Worm (Caenorhabditis elegans) whole organism, L4 larva: ENCODE measurements around the gene F26G1.9.

Experiments used
- F10B5.3 ChIP-seq: sonication (generic microtip); optimal IDR thresholded peaks from 2 replicates; lab custom pipeline; 2016; ENCODE audit warnings: mild to moderate bottlenecking, missing genetic modification characterization, missing compliant biosample characterization
- Y48G9A.11 ChIP-seq: fragments of 200-800 bp; sonication (Bioruptor generic); IDR thresholded peaks from 2 replicates; pipeline ENCODE4 v1.3.6; 2022; ENCODE audit warnings: missing genetic modification reagents, missing genetic modification characterization, missing compliant biosample characterization
- aha-1 ChIP-seq: fragments of 150-350 bp; peaks from one replicate; lab custom pipeline; 2014; ENCODE audit warnings: missing biosample characterization, missing genetic modification characterization
- ceh-20 ChIP-seq: fragments of 200-800 bp; sonication (Bioruptor generic); IDR thresholded peaks from 2 replicates; pipeline ENCODE4 v1.3.6; 2022; ENCODE audit warnings: missing genetic modification reagents, missing genetic modification characterization, missing compliant biosample characterization
- daf-19 ChIP-seq: fragments of 200-800 bp; sonication (Bioruptor generic); conservative IDR thresholded peaks from 2 replicates; pipeline ENCODE4 v1.3.6; 2022; ENCODE audit warnings: missing genetic modification characterization, missing compliant biosample characterization
- dmd-6 ChIP-seq: fragments of 200-800 bp; sonication (Bioruptor generic); IDR thresholded peaks from 2 replicates; pipeline ENCODE4 v1.3.6; 2022; ENCODE audit warnings: missing genetic modification reagents, missing genetic modification characterization, missing compliant biosample characterization
- dpl-1 ChIP-seq: fragments of 150-350 bp; optimal IDR thresholded peaks from 2 replicates; lab custom pipeline; 2014; ENCODE audit warnings: missing biosample characterization, missing genetic modification reagents, missing genetic modification characterization
- dve-1 ChIP-seq: sonication (generic microtip); optimal IDR thresholded peaks from 2 replicates; lab custom pipeline; 2017; ENCODE audit warnings: antibody characterized with exemption, mild to moderate bottlenecking, missing genetic modification characterization, missing compliant biosample characterization; ENCODE audit not compliant: insufficient read depth
- egl-43 ChIP-seq: fragments of 200-800 bp; sonication (Bioruptor generic); IDR thresholded peaks from 2 replicates; pipeline ENCODE4 v1.3.6; 2022; ENCODE audit warnings: missing genetic modification reagents, missing genetic modification characterization, missing compliant biosample characterization
- fkh-10 ChIP-seq: fragments of 150-350 bp; optimal IDR thresholded peaks from 2 replicates; lab custom pipeline; 2014; ENCODE audit warnings: missing biosample characterization, missing genetic modification reagents, missing genetic modification characterization
- hlh-11 ChIP-seq: fragments of 200-800 bp; sonication (Bioruptor generic); optimal IDR thresholded peaks from 2 replicates; lab custom pipeline; 2018; ENCODE audit warnings: mild to moderate bottlenecking, missing genetic modification characterization, missing compliant biosample characterization
- hlh-30 ChIP-seq: sonication (generic microtip); optimal IDR thresholded peaks from 2 replicates; lab custom pipeline; 2017; ENCODE audit warnings: antibody characterized with exemption, mild to moderate bottlenecking, missing genetic modification characterization, missing compliant biosample characterization; ENCODE audit not compliant: insufficient read depth
- hmg-1.1 ChIP-seq: fragments of 200-800 bp; sonication (Bioruptor generic); IDR thresholded peaks from 2 replicates; pipeline ENCODE4 v1.3.6; 2022; ENCODE audit warnings: missing genetic modification reagents, missing genetic modification characterization, missing compliant biosample characterization
- lim-7 ChIP-seq: fragments of 200-800 bp; sonication (Bioruptor generic); IDR thresholded peaks from 2 replicates; pipeline ENCODE4 v1.3.6; 2022; ENCODE audit warnings: missing genetic modification characterization, missing compliant biosample characterization
- lin-1 ChIP-seq: fragments of 200-800 bp; sonication (Bioruptor generic); IDR thresholded peaks from 2 replicates; pipeline ENCODE4 v1.3.6; 2022; ENCODE audit warnings: missing genetic modification reagents, missing genetic modification characterization, missing compliant biosample characterization
- lin-39 ChIP-seq: fragments of 150-350 bp; optimal IDR thresholded peaks from 2 replicates; lab custom pipeline; 2014; ENCODE audit warnings: missing biosample characterization, missing genetic modification reagents, missing genetic modification characterization
- lsy-2 ChIP-seq, 2 experiments: fragments of 150-350 bp in 1 of 2; sonication (generic microtip) in 1 of 2; optimal IDR thresholded peaks; 2 replicates each; lab custom pipeline; 2014 to 2017; ENCODE audit warnings: missing biosample characterization in 2 of 2, missing genetic modification characterization in 2 of 2
- madf-5 ChIP-seq, 2 experiments: fragments of 200-800 bp; sonication (Bioruptor generic); IDR thresholded peaks; 2 replicates each; pipeline ENCODE4 v1.3.6; 2022; ENCODE audit warnings: missing compliant biosample characterization in 2 of 2, missing genetic modification characterization in 2 of 2
- mxl-2 ChIP-seq: fragments of 200-800 bp; sonication (Bioruptor generic); conservative IDR thresholded peaks from 2 replicates; pipeline ENCODE4 v1.3.6; 2022; ENCODE audit warnings: missing genetic modification reagents, missing genetic modification characterization, missing compliant biosample characterization
- nhr-28 ChIP-seq: fragments of 150-350 bp; optimal IDR thresholded peaks from 2 replicates; lab custom pipeline; 2014; ENCODE audit warnings: missing biosample characterization, missing genetic modification characterization
- nhr-42 ChIP-seq: fragments of 200-800 bp; sonication (Bioruptor generic); IDR thresholded peaks from 2 replicates; pipeline ENCODE4 v1.3.6; 2022; ENCODE audit warnings: missing genetic modification characterization, missing compliant biosample characterization
- nhr-76 ChIP-seq: fragments of 150-350 bp; optimal IDR thresholded peaks from 2 replicates; lab custom pipeline; 2014; ENCODE audit warnings: missing biosample characterization, missing genetic modification characterization
- nhr-77 ChIP-seq: fragments of 150-350 bp; optimal IDR thresholded peaks from 2 replicates; lab custom pipeline; 2014; ENCODE audit warnings: missing biosample characterization, missing genetic modification characterization
- php-3 ChIP-seq: fragments of 200-800 bp; sonication (Bioruptor generic); IDR thresholded peaks from 2 replicates; pipeline ENCODE4 v1.3.6; 2022; ENCODE audit warnings: missing genetic modification reagents, missing genetic modification characterization, missing compliant biosample characterization
- snpc-1.2 ChIP-seq: fragments of 200-800 bp; sonication (Bioruptor generic); IDR thresholded peaks from 2 replicates; pipeline ENCODE4 v1.3.6; 2022; ENCODE audit warnings: missing genetic modification reagents, missing genetic modification characterization, missing compliant biosample characterization
- snpc-4 ChIP-seq: fragments of 150-350 bp; optimal IDR thresholded peaks from 2 replicates; lab custom pipeline; 2014; ENCODE audit warnings: missing biosample characterization, missing genetic modification characterization
- spr-1 ChIP-seq: sonication (generic microtip); optimal IDR thresholded peaks from 2 replicates; lab custom pipeline; 2016; ENCODE audit warnings: mild to moderate bottlenecking, missing genetic modification characterization, missing compliant biosample characterization
- tra-1 ChIP-seq: fragments of 200-800 bp; sonication (Bioruptor generic); IDR thresholded peaks from 2 replicates; pipeline ENCODE4 v1.3.6; 2022; ENCODE audit warnings: missing genetic modification reagents, missing genetic modification characterization, missing compliant biosample characterization
- unc-130 ChIP-seq: sonication (generic microtip); optimal IDR thresholded peaks from 2 replicates; lab custom pipeline; 2016; ENCODE audit warnings: missing genetic modification reagents, missing genetic modification characterization, missing compliant biosample characterization
- unc-62 ChIP-seq, 3 experiments: fragments of 150-350 bp in 1 of 3; sonication (generic microtip); optimal IDR thresholded peaks in 2 of 3; peaks in 1 of 3; 1 replicate in 1 of 3; 2 replicates in 2 of 3; lab custom pipeline; 2014 to 2017; ENCODE audit warnings: missing biosample characterization in 3 of 3, missing genetic modification characterization in 3 of 3, missing genetic modification reagents in 3 of 3, missing genotype in 1 of 3
- zfp-2 ChIP-seq: sonication (generic microtip); optimal IDR thresholded peaks from 2 replicates; lab custom pipeline; 2016; ENCODE audit warnings: mild to moderate bottlenecking, missing genetic modification characterization, missing compliant biosample characterization
- zfp-3 ChIP-seq: fragments of 200-800 bp; sonication (Bioruptor generic); conservative IDR thresholded peaks from 2 replicates; pipeline ENCODE4 v1.3.6; 2022; ENCODE audit warnings: missing genetic modification reagents, missing genetic modification characterization, missing compliant biosample characterization

The F26G1.9 gene

DNA sequence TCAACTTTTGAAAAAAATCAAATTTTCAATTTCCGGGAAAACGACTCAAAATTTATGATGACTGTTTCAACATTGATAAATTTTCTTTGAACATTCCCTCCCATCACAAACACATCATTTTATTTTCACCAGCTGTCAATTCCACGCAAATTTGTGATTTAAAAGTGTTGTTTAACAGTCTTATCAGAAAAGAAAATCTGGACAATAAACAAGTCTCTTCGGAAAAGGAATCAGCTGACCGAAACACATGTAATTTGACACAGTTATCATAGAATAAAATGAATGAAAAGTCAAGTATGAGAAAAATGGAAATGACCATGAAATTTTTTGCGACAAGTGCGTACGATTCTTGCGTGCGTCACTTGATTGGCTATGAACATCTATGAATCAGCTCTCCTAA, 4.7 kb downstream of the F26G1.9 start (continued):
- TF ChIP-seq php-3 (GFP tag; lab: Robert Waterston, UW) (peak; percentile 91), lin-1 (GFP tag; lab: Robert Waterston, UW) (peak; percentile 87), daf-19 (no peak), dve-1 (tag; lab: Kevin White, UChicago) (peak; percentile 84), lsy-2 (tag; optimal IDR thresholded peaks at IDR 0.05; lab: Kevin White, UChicago) (peak in 1 of 2 experiments; percentile 5), tra-1 (peak; percentile 80; the same call in 1 of the 2 replicates), nhr-77 (tag; lab: Kevin White, UChicago) (peak; percentile 44), hlh-30 (tag; lab: Kevin White, UChicago) (peak; percentile 59), F10B5.3 (tag; lab: Kevin White, UChicago) (no peak)

DNA sequence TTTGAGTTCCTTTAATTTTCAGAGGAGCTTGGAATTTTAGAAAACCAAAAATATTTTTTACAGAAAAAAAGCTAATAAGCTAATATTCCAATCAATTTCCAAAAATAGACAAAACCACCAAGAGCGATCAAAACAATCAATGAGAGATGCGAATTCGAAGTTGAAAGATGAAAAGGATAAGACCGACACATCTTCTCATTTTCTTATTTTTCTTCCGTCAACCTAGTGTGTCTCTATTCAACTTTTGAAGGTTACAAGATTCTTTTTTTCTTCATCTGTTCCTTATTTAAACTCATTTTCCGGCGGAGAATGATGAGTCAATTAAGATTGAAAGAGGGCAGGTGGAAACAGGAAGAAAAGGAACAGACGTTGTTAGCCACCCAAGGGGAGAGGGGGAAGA, 6.2 kb downstream of the F26G1.9 start:
- TF ChIP-seq lin-39 (tag; lab: Kevin White, UChicago) (no peak), unc-62 (GFP tag; optimal IDR thresholded peaks at IDR 0.05 in 1 of 2; lab: Kevin White, UChicago) (peak in 1 of 2 experiments; percentile 28), unc-62 (tag; optimal IDR thresholded peaks at IDR 0.05; lab: Kevin White, UChicago) (no peak), nhr-76 (tag; lab: Kevin White, UChicago) (no peak)

DNA sequence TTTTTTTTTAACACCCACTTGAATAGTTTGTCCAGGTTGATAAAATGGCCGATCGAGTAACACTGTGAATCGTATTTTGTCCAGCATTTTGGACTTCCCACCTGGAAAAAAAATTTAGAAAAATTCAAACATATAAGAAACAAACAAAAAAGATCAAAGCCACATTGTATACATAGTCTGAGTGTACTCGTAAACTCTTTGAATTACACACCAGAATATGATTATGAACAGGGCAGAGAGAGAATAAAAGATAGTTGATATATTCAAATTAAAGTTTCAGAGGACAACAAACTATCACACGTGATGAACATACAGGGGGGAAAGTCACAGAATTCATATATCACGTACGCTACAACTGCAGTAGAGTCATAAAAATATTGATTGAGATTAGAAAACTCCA, 7.5 kb downstream of the F26G1.9 start, which contains the start of gene ttm-2:
ttm-2 (minus strand) TSS at position 101 of the 400 bp plus-strand sequence.
- no peak for TF ChIP-seq dpl-1 (GFP tag; lab: Kevin White, UChicago)
- no peak for TF ChIP-seq zfp-3 (GFP tag; lab: Robert Waterston, UW)
- TF ChIP-seq nhr-42 (GFP tag; lab: Robert Waterston, UW), result no peak
- no peak for TF ChIP-seq fkh-10
- TF ChIP-seq spr-1 (tag; lab: Kevin White, UChicago), result no peak
- TF ChIP-seq zfp-2, result no peak
- TF ChIP-seq snpc-4, result no peak
- no peak for TF ChIP-seq Y48G9A.11 (GFP tag; lab: Robert Waterston, UW)
- no peak for TF ChIP-seq snpc-1.2 (GFP tag; lab: Robert Waterston, UW)
- no peak for TF ChIP-seq dmd-6 (GFP tag; lab: Robert Waterston, UW)

DNA sequence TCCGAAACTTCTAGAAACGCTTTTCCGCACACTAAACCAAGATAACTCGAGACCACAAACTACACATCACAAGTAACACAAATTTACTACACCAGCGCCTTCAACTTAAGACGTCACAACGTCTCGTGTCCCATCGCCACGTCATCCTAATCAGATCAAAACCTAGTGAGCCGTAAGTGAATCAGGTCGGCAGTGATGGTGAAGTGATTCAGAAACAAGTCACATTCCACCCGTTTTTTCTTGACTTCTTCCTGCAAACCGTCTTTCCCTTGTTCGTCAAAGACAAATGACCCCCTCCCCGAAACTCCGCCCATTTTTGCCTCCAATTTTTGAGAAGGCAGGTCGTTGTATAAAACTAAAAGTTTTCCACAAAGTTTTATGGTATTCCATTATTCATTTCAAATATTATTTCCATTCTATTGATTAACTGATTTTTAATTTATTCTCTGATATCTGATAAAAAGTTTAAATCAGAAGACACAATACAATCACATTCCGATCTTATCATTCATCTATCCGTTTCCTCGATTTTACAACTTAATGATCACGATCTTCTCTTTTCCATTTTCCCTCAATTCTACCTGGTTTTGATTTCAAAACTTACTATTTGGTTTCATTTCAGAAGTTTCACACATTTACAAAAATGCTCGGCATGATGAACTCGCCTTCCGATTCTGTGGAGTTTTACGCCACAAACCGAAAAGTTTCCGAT, 11.1 kb downstream of the F26G1.9 start, which contains the start of gene F26G1.2:
F26G1.2 (plus strand) TSS at position 508 of the 712 bp plus-strand sequence.
- TF ChIP-seq nhr-28 (peak; percentile 57), aha-1 (peak; percentile 69), unc-62 (GFP tag; optimal IDR thresholded peaks at IDR 0.05 in 1 of 2; lab: Kevin White, UChicago) (no peak), unc-62 (tag; optimal IDR thresholded peaks at IDR 0.05; lab: Kevin White, UChicago) (no peak), zfp-3 (GFP tag; lab: Robert Waterston, UW) (no peak), unc-130 (GFP tag; lab: Kevin White, UChicago) (no peak), egl-43 (GFP tag; lab: Robert Waterston, UW) (peak; percentile 15; the same call in 1 of the 2 replicates), hmg-1.1 (GFP tag; lab: Robert Waterston, UW) (no peak)

DNA sequence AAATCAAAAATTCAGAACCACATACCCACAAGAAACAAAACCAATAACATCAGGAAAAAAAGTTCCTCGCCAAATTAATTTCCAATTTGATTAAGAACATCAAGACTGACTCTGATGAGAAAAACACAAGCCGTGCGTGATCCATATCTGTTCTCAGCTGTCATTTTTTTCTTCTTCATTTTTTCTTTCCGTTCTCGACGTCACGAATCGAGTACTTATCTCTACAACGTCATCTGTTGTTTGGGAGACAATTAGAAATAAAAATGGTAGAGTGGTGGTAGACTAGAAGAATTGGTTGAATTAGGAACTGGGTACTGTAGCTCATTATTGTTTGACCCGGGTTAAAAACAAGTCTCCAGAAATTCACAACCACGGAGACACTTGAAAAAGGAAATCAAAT, 12.8 kb downstream of the F26G1.9 start:
- no peak for TF ChIP-seq F10B5.3 (tag; lab: Kevin White, UChicago)
- TF ChIP-seq dmd-6 (GFP tag; lab: Robert Waterston, UW), result peak; percentile 16
- no peak for TF ChIP-seq madf-5 (GFP tag; IDR thresholded peaks at IDR 0.05; lab: Robert Waterston, UW)
- TF ChIP-seq mxl-2 (GFP tag; lab: Robert Waterston, UW), result no peak
- no peak for TF ChIP-seq ceh-20 (GFP tag; lab: Robert Waterston, UW)
- TF ChIP-seq lim-7 (GFP tag; lab: Robert Waterston, UW), result no peak
- TF ChIP-seq hlh-11 (tag; lab: Kevin White, UChicago), result peak; percentile 18
- TF ChIP-seq, all 104 proteins: peak for 2
